Fruit fly (Drosophila melanogaster): ENCODE data around the gene Cp7Fc.

Cp7Fc gene

DNA sequence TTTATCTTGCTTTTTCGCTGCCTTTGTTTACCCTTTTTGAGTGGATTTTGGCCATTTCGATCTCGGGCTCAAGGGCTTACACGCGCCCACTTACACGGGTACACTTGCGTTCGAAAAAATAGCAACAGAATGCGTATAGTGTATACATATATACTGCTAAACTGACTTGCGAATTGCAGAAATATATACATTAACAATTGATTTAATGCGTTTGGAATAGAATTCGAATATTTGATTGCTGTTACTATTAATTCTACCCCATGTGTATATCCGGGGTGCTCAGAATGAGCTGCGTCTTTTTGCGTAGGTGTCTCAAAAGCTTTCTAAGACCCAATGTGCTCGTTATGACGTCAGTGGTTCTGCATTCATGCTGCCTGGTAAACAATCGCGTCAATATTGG is 16.6 kb downstream of the Cp7Fc start (continued):
- peak; percentile 72 for TF ChIP-seq CG32532 (GFP tag; IDR thresholded peaks at IDR 0.05)
- peak; percentile 38 for TF ChIP-seq CG9817 (tag; optimal IDR thresholded peaks at IDR 0.05)
- no peak for TF ChIP-seq CG7271 (tag; optimal IDR thresholded peaks at IDR 0.05)
- no peak for TF ChIP-seq tx (GFP tag; optimal IDR thresholded peaks at IDR 0.05)
- no peak for TF ChIP-seq CG9437 (GFP tag; optimal IDR thresholded peaks at IDR 0.05)
- TF ChIP-seq bsh (GFP tag; optimal IDR thresholded peaks at IDR 0.05): peak in 1 of 2 experiments; percentile 22
- peak; percentile 59 for TF ChIP-seq CG1603 (tag; optimal IDR thresholded peaks at IDR 0.05)
- TF ChIP-seq CG15269 (tag; optimal IDR thresholded peaks at IDR 0.05): peak; percentile 56
- no peak for TF ChIP-seq chn (GFP tag; optimal IDR thresholded peaks at IDR 0.05)
- no peak for TF ChIP-seq CG8290 (GFP tag; optimal IDR thresholded peaks at IDR 0.05)
- peak in 1 of 2 experiments; percentile 87 for TF ChIP-seq CG8290 (tag; optimal IDR thresholded peaks at IDR 0.05)
- peak; percentile 43 for TF ChIP-seq CG12299 (tag; optimal IDR thresholded peaks at IDR 0.05)
- 0 out of 3 replicates have a peak, but pooled peaks have one; percentile 27 for TF ChIP-seq Optix (GFP tag; IDR thresholded peaks at IDR 0.05)
- peak; percentile 36 for TF ChIP-seq cwo (GFP tag; optimal IDR thresholded peaks at IDR 0.05)
- peak; percentile 2 for TF ChIP-seq Max (GFP tag; optimal IDR thresholded peaks at IDR 0.05)
- TF ChIP-seq CG4360 (GFP tag; IDR thresholded peaks at IDR 0.05): no peak
- TF ChIP-seq stc (GFP tag; IDR thresholded peaks at IDR 0.05): 0 out of 2 replicates have a peak, but pooled peaks have one; percentile 28
- no peak for TF ChIP-seq Ssrp (tag; optimal IDR thresholded peaks at IDR 0.05)
- 0 out of 2 replicates have a peak, but pooled peaks have one; percentile 5 for TF ChIP-seq CkIIα-i1 (GFP tag; IDR thresholded peaks at IDR 0.05)
- TF ChIP-seq Gug (GFP tag; IDR thresholded peaks at IDR 0.05): peak; percentile 42; the same call in 1 of the 4 replicates
- no peak for TF ChIP-seq CG3407 (GFP tag; optimal IDR thresholded peaks at IDR 0.05)
- TF ChIP-seq luna (GFP tag; optimal IDR thresholded peaks at IDR 0.05): no peak
- TF ChIP-seq CG17568 (GFP tag; optimal IDR thresholded peaks at IDR 0.05): peak; percentile 29
- peak; percentile 70 for TF ChIP-seq so (GFP tag; IDR thresholded peaks at IDR 0.05)
- TF ChIP-seq vfl (GFP tag; optimal IDR thresholded peaks at IDR 0.05): no peak
- TF ChIP-seq CG10366 (GFP tag; IDR thresholded peaks at IDR 0.05): peak; percentile 48
- TF ChIP-seq CG2712 (tag; optimal IDR thresholded peaks at IDR 0.05): peak; percentile 10
- TF ChIP-seq wdn (GFP tag; IDR thresholded peaks at IDR 0.05): 0 out of 2 replicates have a peak, but pooled peaks have one; percentile 32
- TF ChIP-seq Hey (tag; optimal IDR thresholded peaks at IDR 0.05): peak; percentile 48
- peak; percentile 31; the same call in 1 of the 2 replicates for TF ChIP-seq CG43689 (GFP tag; IDR thresholded peaks at IDR 0.05)
- TF ChIP-seq unpg (GFP tag; optimal IDR thresholded peaks at IDR 0.05): peak; percentile 51
- peak; percentile 12 for TF ChIP-seq NK7.1 (GFP tag; optimal IDR thresholded peaks at IDR 0.05)
- peak; percentile 68 for TF ChIP-seq CG2120 (GFP tag; optimal IDR thresholded peaks at IDR 0.05)
- TF ChIP-seq ara (GFP tag; IDR thresholded peaks at IDR 0.05): peak; percentile 40; the same call in 1 of the 2 replicates
- TF ChIP-seq CG11696 (GFP tag; IDR thresholded peaks at IDR 0.05): peak; percentile 75
- TF ChIP-seq row (GFP tag; IDR thresholded peaks at IDR 0.05): peak; percentile 53; the same call in 2 of the 3 replicates
- TF ChIP-seq Abd-B (GFP tag; optimal IDR thresholded peaks at IDR 0.05): peak; percentile 38
- TF ChIP-seq CG17186 (GFP tag; optimal IDR thresholded peaks at IDR 0.05): no peak
- no peak for TF ChIP-seq hkb (optimal IDR thresholded peaks at IDR 0.05)
- peak; percentile 71 for TF ChIP-seq hkb (GFP tag; IDR thresholded peaks at IDR 0.05)
- peak; percentile 58 for TF ChIP-seq Meics (GFP tag; optimal IDR thresholded peaks at IDR 0.05)
- no peak for TF ChIP-seq CG10959 (GFP tag; IDR thresholded peaks at IDR 0.05)
- peak; percentile 50; the same call in 1 of the 2 replicates for TF ChIP-seq Doc2 (GFP tag; IDR thresholded peaks at IDR 0.05)
- TF ChIP-seq Rfx (GFP tag; IDR thresholded peaks at IDR 0.05): peak; percentile 78
- peak; percentile 43 for TF ChIP-seq Fer3 (tag; optimal IDR thresholded peaks at IDR 0.05)
- 0 out of 2 replicates have a peak, but pooled peaks have one; percentile 18 for TF ChIP-seq ap (GFP tag; IDR thresholded peaks at IDR 0.05)
- no peak for TF ChIP-seq repo (GFP tag; optimal IDR thresholded peaks at IDR 0.05)
- TF ChIP-seq CG15011 (GFP tag; optimal IDR thresholded peaks at IDR 0.05): peak; percentile 29
